Worm (Caenorhabditis elegans) whole organism, L1 larva: ENCODE results near the gene ZK381.8.
A peak's percentile ranks its signal among the peaks of the same experiment; 100 is the strongest.

Source experiments
- C34B4.2 ChIP-seq: sonication (generic microtip); optimal IDR thresholded peaks from 2 replicates; lab custom pipeline; 2017; ENCODE audit warnings: mild to moderate bottlenecking, missing genetic modification characterization, missing compliant biosample characterization
- fkh-4 ChIP-seq: sonication (generic microtip); optimal IDR thresholded peaks from 2 replicates; lab custom pipeline; 2016; ENCODE audit warnings: missing compliant biosample characterization, missing genetic modification characterization, borderline replicate concordance
- fos-1 ChIP-seq: fragments of 150-350 bp; optimal IDR thresholded peaks from 2 replicates; lab custom pipeline; 2014; ENCODE audit warnings: missing biosample characterization, missing genetic modification characterization
- hpl-2 ChIP-seq: fragments of 150-350 bp; optimal IDR thresholded peaks from 2 replicates; lab custom pipeline; 2014; ENCODE audit warnings: missing biosample characterization, missing genetic modification reagents, missing genetic modification characterization
- sox-4 ChIP-seq: sonication (generic microtip); optimal IDR thresholded peaks from 2 replicates; lab custom pipeline; 2016; ENCODE audit warnings: missing genetic modification characterization, missing compliant biosample characterization
- unc-62 ChIP-seq: fragments of 150-350 bp; optimal IDR thresholded peaks from 2 replicates; lab custom pipeline; 2014; ENCODE audit warnings: missing biosample characterization, missing genetic modification reagents, missing genetic modification characterization

ce11 chrIV:6951259-6951658 is 18.9 kb downstream of the ZK381.8 start:
- TF ChIP-seq C34B4.2 (tag; lab: Kevin White, UChicago) (no peak), fkh-4 (tag; lab: Kevin White, UChicago) (no peak), fos-1 (tag; lab: Kevin White, UChicago) (no peak), unc-62 (GFP tag; lab: Kevin White, UChicago) (no peak), hpl-2 (no peak), sox-4 (tag; lab: Kevin White, UChicago) (peak; percentile 34)
